Fruit fly (Drosophila melanogaster): ENCODE data around the gene CG14212.

The CG14212 gene

dm6 chrX:19602483-19602882 lies 23.0 kb upstream of the CG14212 start:
- no peak for TF ChIP-seq CG17801 (GFP tag; optimal IDR thresholded peaks at IDR 0.05; ENCODE audit: partially characterized antibody)

dm6 chrX:19603953-19604352 lies 21.6 kb upstream of the CG14212 start:
- TF ChIP-seq CG17801 (GFP tag; optimal IDR thresholded peaks at IDR 0.05; ENCODE audit: partially characterized antibody), result no peak

dm6 chrX:19604997-19605396 lies 20.5 kb upstream of the CG14212 start, which contains the start of gene CG14207:
Gene CG14207 (plus strand): TSS chrX:19605199.
- TF ChIP-seq CG17801 (GFP tag; optimal IDR thresholded peaks at IDR 0.05; ENCODE audit: partially characterized antibody), result no peak

DNA sequence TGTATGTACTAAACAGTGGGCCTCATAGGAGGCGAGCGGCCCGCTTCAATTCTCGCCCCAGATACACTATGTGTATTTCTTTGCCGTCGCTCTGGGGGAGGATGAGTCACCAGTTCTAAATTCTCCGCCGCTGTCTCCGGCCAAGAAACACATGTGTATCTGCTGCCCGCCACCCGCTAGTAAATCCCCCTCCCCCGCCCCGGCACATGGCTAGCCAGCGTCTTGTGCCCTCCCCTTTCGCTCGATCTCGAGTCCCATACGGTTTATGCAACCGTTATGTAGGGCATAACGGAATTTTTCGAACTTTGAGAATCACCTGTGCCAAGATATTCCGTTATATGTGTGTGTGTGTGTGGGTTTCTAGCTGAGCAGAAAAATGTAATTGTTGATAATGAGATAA lies 19.6 kb upstream of the CG14212 start:
- TF ChIP-seq CG17801 (GFP tag; optimal IDR thresholded peaks at IDR 0.05; ENCODE audit: partially characterized antibody), result no peak

DNA sequence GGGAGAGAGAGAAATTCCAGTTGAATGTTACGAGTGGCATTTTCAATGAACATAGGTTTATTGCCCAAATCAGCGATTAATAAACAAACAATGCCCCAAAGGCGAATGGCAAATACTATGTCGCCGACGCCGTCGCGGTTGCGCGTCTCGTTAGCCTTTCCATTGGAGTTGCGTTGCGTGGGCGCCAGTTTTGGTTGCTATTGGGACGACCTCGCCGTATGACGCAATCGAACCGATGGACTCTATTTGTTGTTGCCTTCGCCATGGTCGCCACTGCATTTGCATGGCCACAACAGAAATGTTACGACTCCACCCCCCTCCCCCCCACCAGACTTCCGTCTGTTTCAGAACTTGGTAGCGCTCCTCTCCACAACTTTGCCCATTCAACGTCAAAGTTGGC lies 18.9 kb upstream of the CG14212 start:
- TF ChIP-seq CG17801 (GFP tag; optimal IDR thresholded peaks at IDR 0.05; ENCODE audit: partially characterized antibody), result no peak

dm6 chrX:19606971-19607370 lies 18.5 kb upstream of the CG14212 start:
- TF ChIP-seq CG17801 (GFP tag; optimal IDR thresholded peaks at IDR 0.05; ENCODE audit: partially characterized antibody), result no peak

- no peak for TF ChIP-seq CG17801 (GFP tag; optimal IDR thresholded peaks at IDR 0.05; ENCODE audit: partially characterized antibody)
These were observed 17.4 kb upstream of the CG14212 start for dm6 chrX:19608042-19608609.

- no peak for TF ChIP-seq CG17801 (GFP tag; optimal IDR thresholded peaks at IDR 0.05; ENCODE audit: partially characterized antibody)
These were observed 14.3 kb upstream of the CG14212 start, which contains the start of the genes Shawn and Tyler for dm6 chrX:19611226-19611625. Gene Shawn (plus strand): TSS chrX:19611526. Gene Tyler (plus strand): TSS chrX:19611526.

- peak; percentile 85 for TF ChIP-seq CG17801 (GFP tag; optimal IDR thresholded peaks at IDR 0.05; ENCODE audit: partially characterized antibody)
These were observed 12.0 kb upstream of the CG14212 start for dm6 chrX:19613473-19613872.

- TF ChIP-seq CG17801 (GFP tag; optimal IDR thresholded peaks at IDR 0.05; ENCODE audit: partially characterized antibody), result no peak
These were observed 9.4 kb upstream of the CG14212 start, which contains the start of gene CG14210 for dm6 chrX:19615990-19616663. Gene CG14210 (plus strand): TSS chrX:19616196.

dm6 chrX:19618183-19618740 lies 7.2 kb upstream of the CG14212 start, which contains the start of the genes Pstk and Tim9b:
Gene Pstk (minus strand): TSS chrX:19618537.
Gene Tim9b (minus strand): TSS chrX:19618537.
- no peak for TF ChIP-seq CG17801 (GFP tag; optimal IDR thresholded peaks at IDR 0.05; ENCODE audit: partially characterized antibody)

DNA sequence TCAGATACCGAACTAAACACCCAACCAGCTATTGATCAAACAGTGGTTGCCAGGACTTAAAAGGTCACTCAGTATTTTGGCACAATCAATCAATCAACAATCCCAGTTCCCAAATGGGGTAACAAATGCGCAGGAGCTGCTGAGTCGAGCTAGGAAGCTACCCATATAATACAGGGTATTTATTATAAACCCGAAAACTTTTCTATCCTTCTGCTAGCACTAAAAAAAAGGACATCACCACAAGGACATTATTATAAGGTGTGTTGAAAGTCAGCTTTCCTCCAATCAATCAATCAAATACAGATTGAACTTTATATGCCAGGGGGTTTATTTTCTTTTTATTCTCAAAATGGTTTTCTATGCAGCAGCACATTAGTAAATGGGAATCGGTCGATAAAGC lies 4.4 kb upstream of the CG14212 start, which contains the start of gene CG14221:
TSS of gene CG14221 (minus strand) at position 101 of the 400 bp plus-strand sequence.
- TF ChIP-seq CG17801 (GFP tag; optimal IDR thresholded peaks at IDR 0.05; ENCODE audit: partially characterized antibody), result no peak

DNA sequence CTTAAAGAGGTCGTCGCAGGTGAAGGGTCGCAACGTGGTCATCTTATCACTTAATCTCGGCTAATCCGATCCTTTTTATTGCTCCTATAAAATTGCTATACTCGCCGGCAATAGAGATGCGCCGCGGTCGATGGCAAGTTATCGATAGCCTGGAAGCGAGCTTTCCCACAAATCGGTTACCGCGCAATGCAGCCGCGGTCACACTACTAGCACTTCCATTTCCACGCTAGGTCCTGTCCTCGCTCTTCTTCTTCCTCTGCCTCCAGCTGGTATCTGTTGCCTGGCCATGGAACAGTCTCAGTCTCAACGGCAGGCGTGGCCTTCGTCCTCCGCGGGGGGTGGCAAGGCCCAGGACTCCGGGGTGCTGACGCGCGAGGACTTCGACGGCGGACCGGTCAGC lies 2.6 kb upstream of the CG14212 start, which contains the start of the genes Naa20A and MKP-4:
TSS of gene Naa20A (minus strand) at position 151 of the 400 bp plus-strand sequence.
TSS of gene MKP-4 (plus strand) at position 191 of the 400 bp plus-strand sequence.
- TF ChIP-seq CG17801 (GFP tag; optimal IDR thresholded peaks at IDR 0.05; ENCODE audit: partially characterized antibody), result no peak

DNA sequence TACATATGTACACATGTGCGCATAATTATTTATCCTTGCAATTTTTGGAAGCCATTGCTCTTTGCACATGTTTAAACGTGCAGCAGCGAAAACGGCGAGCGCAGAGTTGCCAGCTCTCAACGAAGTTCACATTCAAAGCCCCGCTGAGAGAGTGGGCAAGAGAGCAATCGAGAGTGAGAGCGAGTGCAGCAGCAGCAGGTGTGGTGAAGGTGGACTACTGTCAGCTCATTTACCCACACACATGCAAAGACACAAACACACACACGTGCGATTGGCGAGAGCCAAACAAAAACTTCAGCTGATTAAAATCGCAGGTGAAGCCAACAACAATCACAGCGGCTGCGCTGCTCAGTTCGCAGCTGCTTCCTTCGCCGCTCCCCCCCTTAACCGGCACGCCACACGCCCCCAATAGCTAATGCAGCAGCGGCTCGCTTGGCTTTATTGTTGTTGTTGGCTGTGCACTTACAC lies 5.9 kb downstream of the CG14212 start:
- peak; percentile 35 for TF ChIP-seq CG17801 (GFP tag; optimal IDR thresholded peaks at IDR 0.05; ENCODE audit: partially characterized antibody)

dm6 chrX:19637002-19637420 lies 11.5 kb downstream of the CG14212 start:
- TF ChIP-seq CG17801 (GFP tag; optimal IDR thresholded peaks at IDR 0.05; ENCODE audit: partially characterized antibody), result no peak

Measured in ovary, adult (tissue).